Fruit fly (Drosophila melanogaster) whole organism, embryonic: ENCODE measurements around the gene CG43815.

Experiments used
- Aef1 ChIP-seq: fragments of 200-800 bp; sonication (Bioruptor generic); IDR thresholded peaks from 3 replicates; pipeline ENCODE4 v1.3.6; 2022; ENCODE audit warnings: missing biosample characterization, missing genetic modification characterization
- Awh ChIP-seq: fragments of 200-800 bp; sonication (Bioruptor generic); IDR thresholded peaks from 2 replicates; pipeline ENCODE4, ENCODE4 v1.3.6; 2022; ENCODE audit warnings: missing biosample characterization, missing genetic modification characterization
- Bgb ChIP-seq: fragments of 200-800 bp; sonication (Bioruptor generic); IDR thresholded peaks from 2 replicates; pipeline ENCODE4 v1.3.6; 2022; ENCODE audit warnings: missing biosample characterization, missing genetic modification characterization; ENCODE audit not compliant: partially characterized antibody
- Bteb2 ChIP-seq: fragments of 200-800 bp; sonication (Bioruptor generic); optimal IDR thresholded peaks from 2 replicates; lab custom pipeline; 2016; ENCODE audit warnings: missing biosample characterization, missing genetic modification characterization
- CG11695 ChIP-seq: fragments of 200-800 bp; sonication (Bioruptor generic); IDR thresholded peaks from 3 replicates; pipeline ENCODE4 v1.3.6; 2022; ENCODE audit warnings: missing biosample characterization, missing genetic modification characterization
- CG12155 ChIP-seq: fragments of 200-800 bp; sonication (Bioruptor generic); optimal IDR thresholded peaks from 3 replicates; lab custom pipeline; 2016; ENCODE audit warnings: missing biosample characterization, missing genetic modification characterization
- CG12391 ChIP-seq: fragments of 200-800 bp; sonication (Bioruptor generic); optimal IDR thresholded peaks from 3 replicates; lab custom pipeline; 2018; ENCODE audit warnings: missing biosample characterization, mild to moderate bottlenecking, missing genetic modification characterization, moderate library complexity
- CG14014 ChIP-seq: fragments of 200-800 bp; sonication (Bioruptor generic); IDR thresholded peaks from 2 replicates; pipeline ENCODE4 v1.3.6; 2022; ENCODE audit warnings: missing biosample characterization, missing genetic modification characterization
- CG14050 ChIP-seq: fragments of 200-800 bp; sonication (Bioruptor generic); IDR thresholded peaks from 3 replicates; pipeline ENCODE4 v1.3.6; 2022; ENCODE audit warnings: missing biosample characterization, missing genetic modification characterization
- CG16815 ChIP-seq: fragments of 200-800 bp; sonication (Bioruptor generic); optimal IDR thresholded peaks from 3 replicates; lab custom pipeline; 2017; ENCODE audit warnings: missing biosample characterization, mild to moderate bottlenecking, missing genetic modification characterization
- CG17361 ChIP-seq: fragments of 200-800 bp; sonication (Bioruptor generic); IDR thresholded peaks from 3 replicates; pipeline ENCODE4 v1.3.6; 2022; ENCODE audit warnings: missing biosample characterization, missing genetic modification characterization
- CG18262 ChIP-seq: fragments of 200-800 bp; optimal IDR thresholded peaks from 3 replicates; lab custom pipeline; 2019; ENCODE audit warnings: missing biosample characterization, mild to moderate bottlenecking, missing genetic modification characterization, moderate library complexity
- CG18476 ChIP-seq: fragments of 200-800 bp; sonication (Bioruptor generic); optimal IDR thresholded peaks from 2 replicates; lab custom pipeline; 2016; ENCODE audit warnings: missing biosample characterization, mild to moderate bottlenecking, missing genetic modification characterization
- CG2120 ChIP-seq: fragments of 200-800 bp; sonication (Bioruptor generic); optimal IDR thresholded peaks from 3 replicates; lab custom pipeline; 2016; ENCODE audit warnings: missing biosample characterization, missing genetic modification characterization
- CG31224 ChIP-seq: fragments of 200-800 bp; sonication (Bioruptor generic); IDR thresholded peaks from 2 replicates; pipeline ENCODE4 v1.3.6; 2022; ENCODE audit warnings: missing biosample characterization, missing genetic modification characterization
- CG34224 ChIP-seq: fragments of 200-800 bp; sonication (Bioruptor generic); IDR thresholded peaks from 3 replicates; pipeline ENCODE4 v1.3.6; 2022; ENCODE audit warnings: missing biosample characterization, missing genetic modification characterization; ENCODE audit not compliant: partially characterized antibody
- CG34422 ChIP-seq: fragments of 200-800 bp; sonication (Bioruptor generic); IDR thresholded peaks from 3 replicates; pipeline ENCODE4 v1.3.6; 2022; ENCODE audit warnings: missing biosample characterization, missing genetic modification characterization
- CG6254 ChIP-seq: fragments of 200-800 bp; sonication (Bioruptor generic); optimal IDR thresholded peaks from 3 replicates; lab custom pipeline; 2017; ENCODE audit warnings: mild to moderate bottlenecking, missing biosample characterization, missing genetic modification reagents, missing genetic modification characterization
- CG7839 ChIP-seq: fragments of 200-800 bp; sonication (Bioruptor generic); optimal IDR thresholded peaks from 3 replicates; lab custom pipeline; 2018; ENCODE audit warnings: missing biosample characterization, mild to moderate bottlenecking, missing genetic modification characterization, moderate library complexity
- CG7987 ChIP-seq: fragments of 200-800 bp; sonication (Bioruptor generic); optimal IDR thresholded peaks from 2 replicates; lab custom pipeline; 2018; ENCODE audit warnings: missing biosample characterization, mild to moderate bottlenecking, missing genetic modification characterization, moderate library complexity
- CG8944 ChIP-seq: fragments of 200-800 bp; sonication (Bioruptor generic); optimal IDR thresholded peaks from 3 replicates; lab custom pipeline; 2016; ENCODE audit warnings: missing biosample characterization, missing genetic modification characterization
- CG9817 ChIP-seq: fragments of 200-800 bp; sonication (Bioruptor generic); optimal IDR thresholded peaks from 2 replicates; lab custom pipeline; 2018; ENCODE audit warnings: missing biosample characterization, mild to moderate bottlenecking, missing genetic modification characterization, moderate library complexity
- D ChIP-seq, 2 experiments: fragments of 200-800 bp in 1 of 2; fragments of >200 bp in 1 of 2; sonication (Bioruptor generic) in 1 of 2; optimal IDR thresholded peaks; 2 replicates in 1 of 2; 3 replicates in 1 of 2; lab custom pipeline; 2017; ENCODE audit warnings: mild to moderate bottlenecking in 1 of 2, missing biosample characterization in 1 of 2, missing genetic modification characterization in 1 of 2, missing genetic modification reagents in 1 of 2
- Fer1 ChIP-seq: fragments of 200-800 bp; sonication (Bioruptor generic); optimal IDR thresholded peaks from 2 replicates; lab custom pipeline; 2017; ENCODE audit warnings: missing biosample characterization, mild to moderate bottlenecking, missing genetic modification characterization
- Hey ChIP-seq: fragments of 200-800 bp; sonication (Bioruptor generic); optimal IDR thresholded peaks from 3 replicates; lab custom pipeline; 2018; ENCODE audit warnings: missing biosample characterization, mild to moderate bottlenecking, missing genetic modification characterization
- Mrtf ChIP-seq: fragments of 200-800 bp; sonication (Bioruptor generic); IDR thresholded peaks from 3 replicates; pipeline ENCODE4 v1.3.6; 2022; ENCODE audit warnings: missing biosample characterization, missing genetic modification characterization
- NC2β ChIP-seq: fragments of 200-800 bp; sonication (Bioruptor generic); optimal IDR thresholded peaks from 2 replicates; lab custom pipeline; 2016; ENCODE audit warnings: missing biosample characterization, missing genetic modification characterization
- NK7.1 ChIP-seq: fragments of 200-800 bp; sonication (Bioruptor generic); optimal IDR thresholded peaks from 3 replicates; lab custom pipeline; 2016; ENCODE audit warnings: missing biosample characterization, missing genetic modification characterization
- Poxn ChIP-seq: fragments of 200-800 bp; sonication (Bioruptor generic); IDR thresholded peaks from 2 replicates; pipeline ENCODE4 v1.3.6; 2022; ENCODE audit warnings: missing biosample characterization, missing genetic modification characterization
- Sry-β ChIP-seq: fragments of 200-800 bp; sonication (Bioruptor generic); optimal IDR thresholded peaks from 2 replicates; lab custom pipeline; 2018; ENCODE audit warnings: missing biosample characterization, mild to moderate bottlenecking, missing genetic modification characterization, moderate library complexity
- Taf1 ChIP-seq: fragments of 200-800 bp; sonication (Bioruptor generic); IDR thresholded peaks from 2 replicates; pipeline ENCODE4 v1.3.6; 2022; ENCODE audit warnings: missing biosample characterization, missing genetic modification characterization
- Xrp1 ChIP-seq: fragments of 200-800 bp; sonication (Bioruptor generic); IDR thresholded peaks from 2 replicates; pipeline ENCODE4 v1.3.6; 2022; ENCODE audit warnings: missing biosample characterization, missing genetic modification characterization
- ap ChIP-seq: fragments of 200-800 bp; sonication (Bioruptor generic); IDR thresholded peaks from 2 replicates; pipeline ENCODE4 v1.3.6; 2022; ENCODE audit warnings: missing biosample characterization, missing genetic modification characterization
- chinmo ChIP-seq: fragments of 200-800 bp; sonication (Bioruptor generic); IDR thresholded peaks from 4 replicates; pipeline ENCODE4 v1.3.6; 2022; ENCODE audit warnings: missing biosample characterization, missing genetic modification characterization; ENCODE audit not compliant: partially characterized antibody
- chm ChIP-seq: fragments of 200-800 bp; sonication (Bioruptor generic); IDR thresholded peaks from 2 replicates; pipeline ENCODE4 v1.3.6; 2022; ENCODE audit warnings: missing biosample characterization, missing genetic modification characterization
- emc ChIP-seq: fragments of 200-800 bp; sonication (Bioruptor generic); optimal IDR thresholded peaks from 2 replicates; lab custom pipeline; 2016; ENCODE audit warnings: missing biosample characterization, missing genetic modification characterization
- gro ChIP-seq: fragments of 200-800 bp; sonication (Bioruptor generic); optimal IDR thresholded peaks from 2 replicates; lab custom pipeline; 2016; ENCODE audit warnings: missing biosample characterization, missing genetic modification characterization
- ind ChIP-seq: fragments of 200-800 bp; sonication (Bioruptor generic); optimal IDR thresholded peaks from 3 replicates; lab custom pipeline; 2016; ENCODE audit warnings: missing biosample characterization, missing genetic modification characterization
- insv ChIP-seq, 2 experiments: fragments of 200-800 bp; sonication (Bioruptor generic); optimal IDR thresholded peaks; 3 replicates each; lab custom pipeline; 2016 to 2018; ENCODE audit warnings: missing biosample characterization in 2 of 2, missing genetic modification characterization in 2 of 2
- inv ChIP-seq: fragments of 200-800 bp; sonication (Bioruptor generic); IDR thresholded peaks from 2 replicates; pipeline ENCODE4 v1.3.6; 2022; ENCODE audit warnings: missing biosample characterization, missing genetic modification characterization; ENCODE audit not compliant: partially characterized antibody
- jumu ChIP-seq: fragments of 200-800 bp; sonication (Bioruptor generic); optimal IDR thresholded peaks from 3 replicates; lab custom pipeline; 2016; ENCODE audit warnings: missing biosample characterization, missing genetic modification characterization
- mam ChIP-seq: fragments of 200-800 bp; sonication (Bioruptor generic); optimal IDR thresholded peaks from 3 replicates; lab custom pipeline; 2016; ENCODE audit warnings: missing biosample characterization, missing genetic modification characterization
- nerfin-1 ChIP-seq: fragments of 200-800 bp; sonication (Bioruptor generic); optimal IDR thresholded peaks from 3 replicates; lab custom pipeline; 2019; ENCODE audit warnings: missing biosample characterization, mild to moderate bottlenecking, missing genetic modification characterization, moderate library complexity
- odd ChIP-seq: fragments of 200-800 bp; sonication (Bioruptor generic); optimal IDR thresholded peaks from 2 replicates; lab custom pipeline; 2017; ENCODE audit warnings: missing biosample characterization, mild to moderate bottlenecking, missing genetic modification characterization
- p53 ChIP-seq: fragments of 200-800 bp; sonication (Bioruptor generic); optimal IDR thresholded peaks from 2 replicates; lab custom pipeline; 2016; ENCODE audit warnings: missing biosample characterization, missing genetic modification characterization
- phol ChIP-seq: fragments of 200-800 bp; sonication (Bioruptor generic); optimal IDR thresholded peaks from 3 replicates; lab custom pipeline; 2018; ENCODE audit warnings: missing biosample characterization, mild to moderate bottlenecking, missing genetic modification characterization, moderate library complexity
- repo ChIP-seq: fragments of 200-800 bp; sonication (Bioruptor generic); optimal IDR thresholded peaks from 2 replicates; lab custom pipeline; 2016; ENCODE audit warnings: missing biosample characterization, missing genetic modification characterization
- row ChIP-seq: fragments of 200-800 bp; sonication (Bioruptor generic); IDR thresholded peaks from 3 replicates; pipeline ENCODE4 v1.3.6; 2022; ENCODE audit warnings: missing biosample characterization, missing genetic modification characterization
- schlank ChIP-seq: fragments of 200-800 bp; sonication (Bioruptor generic); optimal IDR thresholded peaks from 2 replicates; lab custom pipeline; 2018; ENCODE audit warnings: missing biosample characterization, mild to moderate bottlenecking, missing genetic modification characterization
- vfl ChIP-seq: fragments of 200-800 bp; sonication (Bioruptor generic); optimal IDR thresholded peaks from 2 replicates; lab custom pipeline; 2016; ENCODE audit warnings: missing biosample characterization, missing genetic modification characterization
- z ChIP-seq: fragments of 200-800 bp; sonication (Bioruptor generic); IDR thresholded peaks from 3 replicates; pipeline ENCODE4 v1.3.6; 2022; ENCODE audit warnings: missing biosample characterization, missing genetic modification characterization

Gene CG43815

dm6 chr2L:3569892-3570291 is 6.1 kb upstream of the CG43815 start (continued):
- no peak for TF ChIP-seq CG17361 (GFP tag; lab: Robert Waterston, UW)
- peak; percentile 21 for TF ChIP-seq ind (GFP tag; lab: Kevin White, UChicago)
- TF ChIP-seq p53 (GFP tag; lab: Kevin White, UChicago) = no peak
- TF ChIP-seq NC2β = no peak
- no peak for TF ChIP-seq inv (GFP tag; lab: Robert Waterston, UW)
- TF ChIP-seq NK7.1 = no peak
- TF ChIP-seq CG31224 (GFP tag; lab: Robert Waterston, UW) = 0 out of 2 replicates have a peak, but pooled peaks have one; percentile 28
- TF ChIP-seq vfl (GFP tag; lab: Kevin White, UChicago) = no peak
- TF ChIP-seq CG14014 (GFP tag; lab: Robert Waterston, UW) = 0 out of 2 replicates have a peak, but pooled peaks have one; percentile 44
- TF ChIP-seq CG6254 (GFP tag; lab: Kevin White, UChicago) = no peak
- TF ChIP-seq Fer1 (GFP tag; lab: Kevin White, UChicago) = no peak
- TF ChIP-seq phol = peak; percentile 40
- no peak for TF ChIP-seq Mrtf (GFP tag; lab: Robert Waterston, UW)
- TF ChIP-seq CG34224 (GFP tag; lab: Robert Waterston, UW) = no peak
- TF ChIP-seq CG34422 = 0 out of 3 replicates have a peak, but pooled peaks have one; percentile 38
- TF ChIP-seq insv (GFP tag; optimal IDR thresholded peaks at IDR 0.05; lab: Kevin White, UChicago) = no peak
- no peak for TF ChIP-seq Bteb2 (GFP tag; lab: Kevin White, UChicago)
- no peak for TF ChIP-seq repo (GFP tag; lab: Kevin White, UChicago)
- TF ChIP-seq CG18476 (GFP tag; lab: Kevin White, UChicago) = no peak
- TF ChIP-seq Awh (GFP tag; lab: Robert Waterston, UW) = no peak; the same call in 1 of the 2 replicates
- peak; percentile 10 for TF ChIP-seq mam (GFP tag; lab: Kevin White, UChicago)
- TF ChIP-seq CG2120 (GFP tag; lab: Kevin White, UChicago) = peak; percentile 22
- TF ChIP-seq Taf1 (GFP tag; lab: Robert Waterston, UW) = no peak
- TF ChIP-seq Poxn (GFP tag; lab: Robert Waterston, UW) = no peak
- peak; percentile 63; the same call in 2 of the 3 replicates for TF ChIP-seq CG11695 (GFP tag; lab: Robert Waterston, UW)
- TF ChIP-seq CG16815 (GFP tag; lab: Kevin White, UChicago) = no peak
- TF ChIP-seq CG12391 (tag; lab: Kevin White, UChicago) = peak; percentile 16
- peak; percentile 48; the same call in 1 of the 2 replicates for TF ChIP-seq Xrp1 (GFP tag; lab: Robert Waterston, UW)
- peak; percentile 56 for TF ChIP-seq row (GFP tag; lab: Robert Waterston, UW)
- TF ChIP-seq CG8944 (GFP tag; lab: Kevin White, UChicago) = no peak
- no peak for TF ChIP-seq gro (GFP tag; lab: Kevin White, UChicago)
- no peak for TF ChIP-seq CG14050 (GFP tag; lab: Robert Waterston, UW)
- no peak for TF ChIP-seq CG7987 (GFP tag; lab: Kevin White, UChicago)
- TF ChIP-seq z (GFP tag; lab: Robert Waterston, UW) = no peak
- TF ChIP-seq Aef1 (GFP tag; lab: Robert Waterston, UW) = no peak
- no peak for TF ChIP-seq chm
- TF ChIP-seq CG9817 = peak; percentile 6
- peak; percentile 48 for TF ChIP-seq CG7839
- TF ChIP-seq Bgb (GFP tag; lab: Robert Waterston, UW) = no peak
- no peak for TF ChIP-seq Sry-β
- peak; percentile 31 for TF ChIP-seq jumu (GFP tag; lab: Kevin White, UChicago)
- no peak for TF ChIP-seq Hey
- no peak for TF ChIP-seq CG12155
- no peak for TF ChIP-seq chinmo (GFP tag; lab: Robert Waterston, UW)
- TF ChIP-seq schlank (tag; lab: Kevin White, UChicago) = no peak
- no peak for TF ChIP-seq nerfin-1 (tag; lab: Kevin White, UChicago)
- TF ChIP-seq D (optimal IDR thresholded peaks at IDR 0.05; lab: Kevin White, UChicago) = no peak
- peak; percentile 30 for TF ChIP-seq D (GFP tag; optimal IDR thresholded peaks at IDR 0.05; lab: Kevin White, UChicago)
- no peak for TF ChIP-seq emc (GFP tag; lab: Kevin White, UChicago)
- peak; percentile 32 for TF ChIP-seq odd (GFP tag; lab: Kevin White, UChicago)
- no peak for TF ChIP-seq ap (GFP tag; lab: Robert Waterston, UW)
- peak; percentile 57 for TF ChIP-seq CG18262 (tag; lab: Kevin White, UChicago)
